Fruit fly (Drosophila melanogaster): Measurements from ENCODE around the gene CG6885.

CG6885 gene

DNA sequence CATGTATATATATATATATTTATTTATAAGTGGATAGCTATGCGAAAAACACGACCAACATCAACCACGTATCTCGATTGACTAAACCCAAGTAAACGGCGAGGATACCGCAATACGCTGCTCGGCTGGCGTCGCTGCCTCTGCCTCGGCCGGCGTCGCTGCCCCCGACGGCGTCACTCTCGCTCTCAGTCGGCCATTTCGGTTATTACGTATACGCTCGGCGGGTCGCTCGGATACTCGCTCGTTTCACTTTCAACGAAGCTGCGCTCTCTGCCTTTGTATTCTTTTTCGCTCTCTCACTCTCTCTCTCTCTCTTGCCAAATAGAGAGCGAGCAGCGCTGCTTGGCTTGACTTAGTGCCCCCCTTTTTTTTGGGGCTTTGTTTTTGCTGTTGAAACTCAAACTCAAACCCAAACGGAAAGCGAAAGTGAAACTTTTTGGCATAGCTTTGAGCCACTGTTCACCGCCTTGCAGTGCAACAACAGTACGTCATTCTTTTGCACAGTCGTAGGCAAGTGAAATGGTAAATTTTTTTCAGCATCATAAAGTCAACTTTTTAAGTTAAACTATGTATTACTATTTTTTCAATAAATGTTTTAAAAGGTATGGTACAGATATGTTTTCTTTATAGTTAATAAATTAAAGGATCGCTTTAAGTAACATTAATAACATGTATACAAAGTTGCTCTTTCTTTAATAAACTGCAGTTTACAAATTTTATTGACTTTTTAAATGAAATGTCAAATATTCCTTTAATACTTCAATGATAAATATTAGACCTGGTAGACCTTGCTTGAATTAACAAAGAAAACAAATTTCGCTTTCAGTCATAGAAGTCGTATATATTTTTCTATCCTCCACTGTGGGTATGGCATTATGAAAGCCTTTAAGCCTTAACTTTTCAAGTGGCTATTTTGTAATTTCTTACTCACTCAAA is 21.6 kb downstream of the CG6885 start (continued):
- no peak for TF ChIP-seq otp (GFP tag; IDR thresholded peaks at IDR 0.05)
- TF ChIP-seq Vsx1 (GFP tag; optimal IDR thresholded peaks at IDR 0.05) = no peak
- TF ChIP-seq sd (tag; optimal IDR thresholded peaks at IDR 0.05) = peak; percentile 33
- TF ChIP-seq Chrac-16 (GFP tag; optimal IDR thresholded peaks at IDR 0.05) = no peak
- TF ChIP-seq ase (GFP tag; IDR thresholded peaks at IDR 0.05) = no peak
- TF ChIP-seq NC2α (GFP tag; optimal IDR thresholded peaks at IDR 0.05) = no peak
- no peak for TF ChIP-seq trem (tag; optimal IDR thresholded peaks at IDR 0.05)
- TF ChIP-seq NC2β (GFP tag; optimal IDR thresholded peaks at IDR 0.05) = no peak
- TF ChIP-seq Sry-δ (GFP tag; optimal IDR thresholded peaks at IDR 0.05) = no peak
- no peak for TF ChIP-seq CG18764 (GFP tag; optimal IDR thresholded peaks at IDR 0.05)
- no peak for TF ChIP-seq Nf-YA (GFP tag; IDR thresholded peaks at IDR 0.05)
- no peak for TF ChIP-seq CG9727 (GFP tag; optimal IDR thresholded peaks at IDR 0.05)
- no peak for TF ChIP-seq CG14014 (GFP tag; IDR thresholded peaks at IDR 0.05)
- TF ChIP-seq CG7357 (GFP tag; IDR thresholded peaks at IDR 0.05) = no peak
- no peak for TF ChIP-seq peb (GFP tag; IDR thresholded peaks at IDR 0.05)
- no peak for TF ChIP-seq BEAF-32 (GFP tag; optimal IDR thresholded peaks at IDR 0.05)
- TF ChIP-seq CG14860 (GFP tag; IDR thresholded peaks at IDR 0.05; ENCODE audit: partially characterized antibody) = no peak
- TF ChIP-seq CG31365 (tag; optimal IDR thresholded peaks at IDR 0.05) = no peak
- TF ChIP-seq CG18599 (GFP tag; optimal IDR thresholded peaks at IDR 0.05) = no peak
- peak; percentile 7 for TF ChIP-seq CG3163 (GFP tag; optimal IDR thresholded peaks at IDR 0.05)
- no peak for TF ChIP-seq sens-2 (GFP tag; IDR thresholded peaks at IDR 0.05)
- TF ChIP-seq CG4404 (GFP tag; IDR thresholded peaks at IDR 0.05) = no peak
- peak; percentile 92 for TF ChIP-seq ftz-f1 (GFP tag; optimal IDR thresholded peaks at IDR 0.05)
- TF ChIP-seq CG1832 (GFP tag; optimal IDR thresholded peaks at IDR 0.05) = no peak
- no peak for TF ChIP-seq jumu (GFP tag; optimal IDR thresholded peaks at IDR 0.05)
- peak; percentile 54; the same call in 1 of the 2 replicates for TF ChIP-seq Ptx1 (GFP tag; IDR thresholded peaks at IDR 0.05)
- TF ChIP-seq Sox102F (GFP tag; optimal IDR thresholded peaks at IDR 0.05) = peak; percentile 66
- no peak for TF ChIP-seq CkIIα-i1 (GFP tag; IDR thresholded peaks at IDR 0.05)
- no peak for TF ChIP-seq CG3065 (GFP tag; optimal IDR thresholded peaks at IDR 0.05)
- no peak for TF ChIP-seq CG10565 (GFP tag; optimal IDR thresholded peaks at IDR 0.05)
- TF ChIP-seq CG2202 (tag; optimal IDR thresholded peaks at IDR 0.05) = no peak
- TF ChIP-seq nerfin-2 (GFP tag; IDR thresholded peaks at IDR 0.05; ENCODE audit: partially characterized antibody) = no peak
- peak; percentile 27; the same call in 1 of the 2 replicates for TF ChIP-seq CG31441 (GFP tag; IDR thresholded peaks at IDR 0.05)
- no peak; the same call in 1 of the 2 replicates for TF ChIP-seq amos (GFP tag; IDR thresholded peaks at IDR 0.05; ENCODE audit: partially characterized antibody)
- TF ChIP-seq CG12769 (tag; optimal IDR thresholded peaks at IDR 0.05) = peak; percentile 85
- no peak for TF ChIP-seq ham (GFP tag; IDR thresholded peaks at IDR 0.05)
- no peak for TF ChIP-seq Usf (GFP tag; optimal IDR thresholded peaks at IDR 0.05)
- no peak for TF ChIP-seq tll (GFP tag; optimal IDR thresholded peaks at IDR 0.05)
- TF ChIP-seq Rfx (GFP tag; IDR thresholded peaks at IDR 0.05) = no peak; the same call in 1 of the 2 replicates
- no peak for TF ChIP-seq CG8478 (optimal IDR thresholded peaks at IDR 0.05)
- peak; percentile 100 for TF ChIP-seq Blimp-1 (GFP tag; optimal IDR thresholded peaks at IDR 0.05)
- TF ChIP-seq Mes4 (GFP tag; optimal IDR thresholded peaks at IDR 0.05) = no peak
- TF ChIP-seq CG3838 (GFP tag; optimal IDR thresholded peaks at IDR 0.05) = no peak
- TF ChIP-seq row (GFP tag; IDR thresholded peaks at IDR 0.05) = 0 out of 3 replicates have a peak, but pooled peaks have one; percentile 26
- TF ChIP-seq D19B (GFP tag; optimal IDR thresholded peaks at IDR 0.05) = no peak
- no peak for TF ChIP-seq fd102C (GFP tag; optimal IDR thresholded peaks at IDR 0.05)
- peak; percentile 75 for TF ChIP-seq dmrt99B (tag; optimal IDR thresholded peaks at IDR 0.05)
- TF ChIP-seq CG13624 (GFP tag; optimal IDR thresholded peaks at IDR 0.05) = no peak
- no peak for TF ChIP-seq CG1647 (GFP tag; optimal IDR thresholded peaks at IDR 0.05)
- no peak for TF ChIP-seq fru (optimal IDR thresholded peaks at IDR 0.05)

All from whole organism, embryonic.